Worm (Caenorhabditis elegans) whole organism, early embryonic: ENCODE data around the gene F08H9.3.

Experiments used
- B0310.2 ChIP-seq: sonication (generic microtip); optimal IDR thresholded peaks from 2 replicates; lab custom pipeline; 2016; ENCODE audit warnings: mild to moderate bottlenecking, missing genetic modification characterization, missing compliant biosample characterization
- F13C5.2 ChIP-seq: sonication (generic microtip); optimal IDR thresholded peaks from 2 replicates; lab custom pipeline; 2017; ENCODE audit warnings: mild to moderate bottlenecking, missing genetic modification characterization, inconsistent platforms, missing compliant biosample characterization
- aly-1 ChIP-seq: sonication (generic microtip); optimal IDR thresholded peaks from 2 replicates; lab custom pipeline; 2016; ENCODE audit warnings: missing genetic modification characterization, missing compliant biosample characterization
- ama-1 ChIP-seq: fragments of 150-350 bp; optimal IDR thresholded peaks from 2 replicates; lab custom pipeline; 2014
- ceh-13 ChIP-seq: fragments of 200-800 bp; sonication (Bioruptor generic); optimal IDR thresholded peaks from 2 replicates; lab custom pipeline; 2018; ENCODE audit warnings: mild to moderate bottlenecking, missing genetic modification characterization, missing compliant biosample characterization
- ceh-36 ChIP-seq: sonication (generic microtip); optimal IDR thresholded peaks from 2 replicates; lab custom pipeline; 2016; ENCODE audit warnings: missing genetic modification characterization, inconsistent platforms, missing compliant biosample characterization
- ets-7 ChIP-seq: sonication (generic microtip); optimal IDR thresholded peaks from 2 replicates; lab custom pipeline; 2016; ENCODE audit warnings: missing genotype, missing genetic modification characterization, missing compliant biosample characterization
- flt-1 ChIP-seq: fragments of 200-800 bp; sonication (Bioruptor generic); IDR thresholded peaks from 2 replicates; pipeline ENCODE4 v1.3.6; 2022; ENCODE audit warnings: missing genetic modification characterization, missing compliant biosample characterization
- hmbx-1 ChIP-seq: sonication (generic microtip); optimal IDR thresholded peaks from 2 replicates; lab custom pipeline; 2016; ENCODE audit warnings: mild to moderate bottlenecking, missing genetic modification characterization, missing compliant biosample characterization
- hmg-4 ChIP-seq: fragments of 200-800 bp; sonication (Bioruptor generic); optimal IDR thresholded peaks from 2 replicates; lab custom pipeline; 2018; ENCODE audit warnings: mild to moderate bottlenecking, missing genetic modification characterization, missing compliant biosample characterization
- hnd-1 ChIP-seq: sonication (generic microtip); optimal IDR thresholded peaks from 2 replicates; lab custom pipeline; 2016; ENCODE audit warnings: missing genetic modification characterization, missing compliant biosample characterization
- pes-1 ChIP-seq: fragments of 200-800 bp; sonication (Bioruptor generic); IDR thresholded peaks from 2 replicates; pipeline ENCODE4 v1.3.6; 2022; ENCODE audit warnings: missing genetic modification reagents, missing genetic modification characterization, missing compliant biosample characterization
- scrt-1 ChIP-seq: fragments of 200-800 bp; sonication (Bioruptor generic); IDR thresholded peaks from 2 replicates; pipeline ENCODE4 v1.3.6; 2022; ENCODE audit warnings: missing genetic modification characterization, missing compliant biosample characterization
- sea-1 ChIP-seq: fragments of 200-800 bp; sonication (Bioruptor generic); conservative IDR thresholded peaks from 2 replicates; pipeline ENCODE4 v1.3.6; 2022; ENCODE audit warnings: missing genetic modification characterization, missing compliant biosample characterization
- tbx-11 ChIP-seq: fragments of 200-800 bp; sonication (Bioruptor generic); IDR thresholded peaks from 2 replicates; pipeline ENCODE4 v1.3.6; 2022; ENCODE audit warnings: missing genetic modification characterization, missing compliant biosample characterization
- tbx-37 ChIP-seq: fragments of 200-800 bp; sonication (Bioruptor generic); conservative IDR thresholded peaks from 2 replicates; pipeline ENCODE4 v1.3.6; 2022; ENCODE audit warnings: missing genetic modification reagents, missing genetic modification characterization, missing compliant biosample characterization
- tra-4 ChIP-seq: sonication (generic microtip); optimal IDR thresholded peaks from 2 replicates; lab custom pipeline; 2017; ENCODE audit warnings: missing genetic modification characterization, missing compliant biosample characterization

The F08H9.3 gene

ce11 chrV:14423268-14423667 is 39.9 kb downstream of the F08H9.3 start, which contains the start of gene rpoa-12:
TSS of gene rpoa-12 (minus strand) at chrV:14423304.
- TF ChIP-seq hmg-4 (GFP tag; lab: Kevin White, UChicago): no peak
- TF ChIP-seq tbx-37 (GFP tag; lab: Robert Waterston, UW): peak; percentile 59; the same call in 1 of the 2 replicates

- TF ChIP-seq scrt-1 (0 out of 2 replicates have a peak, but pooled peaks have one; percentile 11), sea-1 (GFP tag; lab: Robert Waterston, UW) (no peak), ceh-36 (tag; lab: Kevin White, UChicago) (no peak)
Measured at ce11 chrV:14422317-14422716, 40.8 kb downstream of the F08H9.3 start, which contains the start of gene pas-1. TSS of gene pas-1 (minus strand) at chrV:14422618.

ce11 chrV:14421325-14421724 is 41.8 kb downstream of the F08H9.3 start, which contains the start of gene dhs-22:
TSS of gene dhs-22 (minus strand) at chrV:14421440.
- no peak for TF ChIP-seq ets-7 (tag; lab: Kevin White, UChicago)
- TF ChIP-seq F13C5.2 (tag; lab: Kevin White, UChicago): no peak
- TF ChIP-seq hnd-1 (tag; lab: Kevin White, UChicago): no peak
- no peak for TF ChIP-seq ceh-13 (GFP tag; lab: Kevin White, UChicago)
- TF ChIP-seq pes-1: no peak
- no peak for TF ChIP-seq scrt-1
- no peak for TF ChIP-seq B0310.2 (tag; lab: Kevin White, UChicago)
- TF ChIP-seq ceh-36 (tag; lab: Kevin White, UChicago): no peak
- TF ChIP-seq aly-1 (tag; lab: Kevin White, UChicago): no peak

- TF ChIP-seq tbx-37 (GFP tag; lab: Robert Waterston, UW) (no peak), F13C5.2 (tag; lab: Kevin White, UChicago) (no peak), tra-4 (tag; lab: Kevin White, UChicago) (no peak), tbx-11 (GFP tag; lab: Robert Waterston, UW) (no peak), sea-1 (GFP tag; lab: Robert Waterston, UW) (no peak), scrt-1 (no peak), hmbx-1 (tag; lab: Kevin White, UChicago) (no peak), ceh-13 (GFP tag; lab: Kevin White, UChicago) (no peak), aly-1 (tag; lab: Kevin White, UChicago) (no peak), ets-7 (tag; lab: Kevin White, UChicago) (no peak), ama-1 (lab: Kevin White, UChicago) (no peak), hnd-1 (tag; lab: Kevin White, UChicago) (no peak)
Measured at ce11 chrV:14419855-14420254, 43.3 kb downstream of the F08H9.3 start.

ce11 chrV:14417735-14418134 is 45.4 kb downstream of the F08H9.3 start, which contains the start of the genes nxf-2 and set-31:
TSS of gene nxf-2 (minus strand) at chrV:14417835.
TSS of gene set-31 (plus strand) at chrV:14417903.
- no peak for TF ChIP-seq B0310.2 (tag; lab: Kevin White, UChicago)
- no peak for TF ChIP-seq pes-1
- TF ChIP-seq scrt-1: no peak
- TF ChIP-seq ets-7 (tag; lab: Kevin White, UChicago): no peak
- TF ChIP-seq hmbx-1 (tag; lab: Kevin White, UChicago): no peak
- no peak for TF ChIP-seq ceh-36 (tag; lab: Kevin White, UChicago)
- TF ChIP-seq ceh-13 (GFP tag; lab: Kevin White, UChicago): no peak
- no peak for TF ChIP-seq flt-1 (GFP tag; lab: Robert Waterston, UW)
- no peak for TF ChIP-seq hnd-1 (tag; lab: Kevin White, UChicago)
- no peak for TF ChIP-seq tra-4 (tag; lab: Kevin White, UChicago)
- no peak for TF ChIP-seq F13C5.2 (tag; lab: Kevin White, UChicago)
- TF ChIP-seq sea-1 (GFP tag; lab: Robert Waterston, UW): no peak
- TF ChIP-seq aly-1 (tag; lab: Kevin White, UChicago): no peak
- TF ChIP-seq tbx-37 (GFP tag; lab: Robert Waterston, UW): no peak
- TF ChIP-seq tbx-11 (GFP tag; lab: Robert Waterston, UW): no peak
- TF ChIP-seq ama-1 (lab: Kevin White, UChicago): no peak
- no peak for TF ChIP-seq hmg-4 (GFP tag; lab: Kevin White, UChicago)

ce11 chrV:14414964-14415564 is 48.1 kb downstream of the F08H9.3 start, which contains the start of the genes nxf-1 and C15H11.11:
TSS of gene nxf-1 (minus strand) at chrV:14415014.
TSS of gene C15H11.11 (plus strand) at chrV:14415499.
- TF ChIP-seq hnd-1 (tag; lab: Kevin White, UChicago) (no peak), F13C5.2 (tag; lab: Kevin White, UChicago) (peak; percentile 52)

- TF ChIP-seq tbx-37 (GFP tag; lab: Robert Waterston, UW) (no peak), ama-1 (lab: Kevin White, UChicago) (no peak), ceh-36 (tag; lab: Kevin White, UChicago) (no peak), tbx-11 (GFP tag; lab: Robert Waterston, UW) (no peak), hmg-4 (GFP tag; lab: Kevin White, UChicago) (no peak), aly-1 (tag; lab: Kevin White, UChicago) (no peak), hnd-1 (tag; lab: Kevin White, UChicago) (no peak), tra-4 (tag; lab: Kevin White, UChicago) (no peak), sea-1 (GFP tag; lab: Robert Waterston, UW) (no peak), ets-7 (tag; lab: Kevin White, UChicago) (no peak), ceh-13 (GFP tag; lab: Kevin White, UChicago) (no peak), hmbx-1 (tag; lab: Kevin White, UChicago) (no peak), pes-1 (no peak), F13C5.2 (tag; lab: Kevin White, UChicago) (no peak), scrt-1 (no peak), flt-1 (GFP tag; lab: Robert Waterston, UW) (no peak), B0310.2 (tag; lab: Kevin White, UChicago) (no peak)
Measured at ce11 chrV:14414032-14414431, 49.1 kb downstream of the F08H9.3 start.
